Worm (Caenorhabditis elegans): ENCODE data around the gene ZK1127.13.

ce11 chrII:7056328-7056727 lies 3.2 kb downstream of the ZK1127.13 start:
- no peak for TF ChIP-seq fkh-6 (tag; optimal IDR thresholded peaks at IDR 0.05)
- TF ChIP-seq elt-4 (tag; optimal IDR thresholded peaks at IDR 0.05): no peak
- TF ChIP-seq hlh-6 (tag; optimal IDR thresholded peaks at IDR 0.05): no peak
- no peak for TF ChIP-seq ceh-18 (tag; optimal IDR thresholded peaks at IDR 0.05)
- no peak for TF ChIP-seq sox-4 (tag; optimal IDR thresholded peaks at IDR 0.05)
- TF ChIP-seq pha-4 (tag; optimal IDR thresholded peaks at IDR 0.05): no peak
- TF ChIP-seq T23F11.4 (GFP tag; optimal IDR thresholded peaks at IDR 0.05): no peak
- no peak for TF ChIP-seq eyg-1 (tag; optimal IDR thresholded peaks at IDR 0.05)
- TF ChIP-seq lin-11 (tag; optimal IDR thresholded peaks at IDR 0.05): no peak
- no peak for TF ChIP-seq rnt-1 (tag; optimal IDR thresholded peaks at IDR 0.05)
- TF ChIP-seq pros-1 (tag; optimal IDR thresholded peaks at IDR 0.05): no peak
- no peak for TF ChIP-seq ama-1 (optimal IDR thresholded peaks at IDR 0.05)
- TF ChIP-seq tbx-2 (tag; optimal IDR thresholded peaks at IDR 0.05): no peak
- no peak for TF ChIP-seq ahr-1 (tag; optimal IDR thresholded peaks at IDR 0.05)
